Worm (Caenorhabditis elegans): ENCODE measurements around the gene str-55.

The str-55 gene

ce11 chrV:16382949-16383348, 34.0 kb downstream of the str-55 start:
- TF ChIP-seq klf-2 (GFP tag; conservative IDR thresholded peaks at IDR 0.05): no peak
- TF ChIP-seq med-1 (GFP tag; optimal IDR thresholded peaks at IDR 0.05; ENCODE audit: insufficient read depth): no peak
- no peak for TF ChIP-seq ztf-29 (GFP tag; IDR thresholded peaks at IDR 0.05)
- no peak for TF ChIP-seq tab-1 (GFP tag; IDR thresholded peaks at IDR 0.05)
- TF ChIP-seq flt-1 (GFP tag; IDR thresholded peaks at IDR 0.05): no peak
- TF ChIP-seq T22C8.4 (GFP tag; IDR thresholded peaks at IDR 0.05): no peak
- no peak for TF ChIP-seq cog-1 (tag; optimal IDR thresholded peaks at IDR 0.05)

DNA sequence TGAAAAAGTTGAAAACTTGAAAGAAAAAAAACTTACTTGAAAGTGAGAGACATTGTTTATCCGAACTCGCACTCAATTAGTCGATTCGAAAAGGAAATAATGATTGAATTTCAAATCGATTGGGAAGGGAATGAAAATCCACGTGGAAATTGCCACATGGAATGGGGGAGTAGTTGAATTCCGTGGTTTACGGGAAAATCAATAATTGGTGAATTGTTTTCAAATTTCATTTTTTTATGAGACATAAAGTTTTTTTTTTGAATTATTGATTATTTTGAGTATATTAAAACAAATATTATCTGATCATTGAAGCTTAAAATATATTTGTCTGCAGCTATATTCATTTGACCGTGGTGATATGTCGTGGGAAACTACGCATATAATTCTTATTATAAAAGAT, 39.1 kb downstream of the str-55 start, which contains the start of gene F13A7.1:
Gene F13A7.1, minus strand, starts transcription at position 101 of the 400 bp plus-strand sequence.
- TF ChIP-seq ztf-29 (GFP tag; IDR thresholded peaks at IDR 0.05) (no peak), tab-1 (GFP tag; IDR thresholded peaks at IDR 0.05) (no peak), T22C8.4 (GFP tag; IDR thresholded peaks at IDR 0.05) (no peak), flt-1 (GFP tag; IDR thresholded peaks at IDR 0.05) (no peak), ref-1 (GFP tag; conservative IDR thresholded peaks at IDR 0.05) (no peak), med-1 (GFP tag; optimal IDR thresholded peaks at IDR 0.05; ENCODE audit: insufficient read depth) (no peak), cog-1 (tag; optimal IDR thresholded peaks at IDR 0.05) (no peak), klf-2 (GFP tag; conservative IDR thresholded peaks at IDR 0.05) (no peak), ztf-23 (GFP tag; IDR thresholded peaks at IDR 0.05) (no peak)

ce11 chrV:16377188-16377587, 39.7 kb downstream of the str-55 start:
- TF ChIP-seq flt-1 (GFP tag; IDR thresholded peaks at IDR 0.05) (0 out of 2 replicates have a peak, but pooled peaks have one; percentile 28), ztf-29 (GFP tag; IDR thresholded peaks at IDR 0.05) (no peak)

DNA sequence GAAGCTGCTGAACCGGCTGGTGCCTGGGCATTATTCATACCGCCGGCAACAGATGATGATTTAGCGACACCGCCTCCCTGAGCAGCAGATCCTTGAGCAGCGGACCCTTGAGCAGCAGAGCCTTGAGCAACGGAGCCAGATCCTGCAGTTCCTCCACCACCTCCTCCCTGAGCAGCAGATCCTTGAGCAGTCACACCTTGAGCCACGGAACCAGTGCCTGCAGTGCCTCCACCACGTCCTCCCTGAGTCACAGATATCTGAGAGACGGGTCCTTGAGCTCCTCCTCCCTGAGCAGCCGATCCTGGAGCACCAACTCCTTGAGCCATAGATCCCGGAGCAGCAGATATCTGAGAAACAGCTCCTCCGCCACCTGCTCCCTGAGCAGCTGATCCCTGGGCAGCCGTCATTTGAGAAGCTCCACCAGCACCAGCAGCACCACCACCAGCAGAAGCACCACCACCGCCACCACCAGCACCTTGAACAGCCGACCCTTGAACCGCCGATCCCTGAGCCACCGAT, 40.4 kb downstream of the str-55 start:
- TF ChIP-seq med-1 (GFP tag; optimal IDR thresholded peaks at IDR 0.05; ENCODE audit: insufficient read depth) (no peak), ztf-23 (GFP tag; IDR thresholded peaks at IDR 0.05) (no peak), tab-1 (GFP tag; IDR thresholded peaks at IDR 0.05) (no peak), T22C8.4 (GFP tag; IDR thresholded peaks at IDR 0.05) (no peak), cog-1 (tag; optimal IDR thresholded peaks at IDR 0.05) (no peak), ref-1 (GFP tag; conservative IDR thresholded peaks at IDR 0.05) (no peak), flt-1 (GFP tag; IDR thresholded peaks at IDR 0.05) (no peak), klf-2 (GFP tag; conservative IDR thresholded peaks at IDR 0.05) (no peak), ztf-29 (GFP tag; IDR thresholded peaks at IDR 0.05) (no peak)

DNA sequence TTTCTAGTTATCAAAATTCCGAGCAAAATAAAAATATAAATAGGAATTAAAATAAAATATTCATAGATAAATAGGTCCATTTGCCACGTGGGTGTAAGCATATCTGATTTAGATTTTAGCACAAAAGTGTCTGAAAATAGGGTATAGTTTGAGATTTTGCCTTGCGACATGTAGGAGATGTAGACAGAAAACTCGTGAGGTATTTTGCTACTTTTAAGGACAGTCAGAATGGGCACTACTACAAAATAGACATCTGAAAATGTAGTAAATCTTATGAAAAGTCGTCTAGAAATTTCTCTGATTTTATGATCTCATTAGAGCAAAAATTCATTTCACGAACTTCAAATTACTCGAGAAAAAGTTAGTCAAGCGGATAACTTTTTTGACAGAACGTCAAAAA, 42.2 kb downstream of the str-55 start, which contains the start of gene srv-34:
Gene srv-34, minus strand, starts transcription at position 101 of the 400 bp plus-strand sequence.
- TF ChIP-seq T22C8.4 (GFP tag; IDR thresholded peaks at IDR 0.05): no peak
- no peak for TF ChIP-seq ref-1 (GFP tag; conservative IDR thresholded peaks at IDR 0.05)
- no peak for TF ChIP-seq ztf-23 (GFP tag; IDR thresholded peaks at IDR 0.05)
- TF ChIP-seq ztf-29 (GFP tag; IDR thresholded peaks at IDR 0.05): no peak
- TF ChIP-seq tab-1 (GFP tag; IDR thresholded peaks at IDR 0.05): no peak
- no peak for TF ChIP-seq flt-1 (GFP tag; IDR thresholded peaks at IDR 0.05)

ce11 chrV:16370039-16370438, 46.9 kb downstream of the str-55 start:
- TF ChIP-seq ref-1 (GFP tag; conservative IDR thresholded peaks at IDR 0.05) (peak; percentile 61), T22C8.4 (GFP tag; IDR thresholded peaks at IDR 0.05) (peak; percentile 58; the same call in 1 of the 2 replicates), ztf-23 (GFP tag; IDR thresholded peaks at IDR 0.05) (peak; percentile 79), ztf-29 (GFP tag; IDR thresholded peaks at IDR 0.05) (no peak), cog-1 (tag; optimal IDR thresholded peaks at IDR 0.05) (peak; percentile 34), klf-2 (GFP tag; conservative IDR thresholded peaks at IDR 0.05) (peak; percentile 68; the same call in 1 of the 2 replicates), med-1 (GFP tag; optimal IDR thresholded peaks at IDR 0.05; ENCODE audit: insufficient read depth) (peak; percentile 32), tab-1 (GFP tag; IDR thresholded peaks at IDR 0.05) (peak; percentile 83), flt-1 (GFP tag; IDR thresholded peaks at IDR 0.05) (peak; percentile 90)

- no peak for TF ChIP-seq ztf-23 (GFP tag; IDR thresholded peaks at IDR 0.05)
- peak; percentile 53; the same call in 1 of the 2 replicates for TF ChIP-seq T22C8.4 (GFP tag; IDR thresholded peaks at IDR 0.05)
These were observed 48.8 kb downstream of the str-55 start for ce11 chrV:16368143-16368542.

ce11 chrV:16367575-16367974, 49.3 kb downstream of the str-55 start, which contains the start of gene W08G11.3:
W08G11.3 (plus strand) TSS chrV:16367681.
- no peak for TF ChIP-seq cog-1 (tag; optimal IDR thresholded peaks at IDR 0.05)
- TF ChIP-seq klf-2 (GFP tag; conservative IDR thresholded peaks at IDR 0.05): no peak
- no peak for TF ChIP-seq med-1 (GFP tag; optimal IDR thresholded peaks at IDR 0.05; ENCODE audit: insufficient read depth)

Data from whole organism, midembryonic.